Worm (Caenorhabditis elegans) whole organism, L2 larva: ENCODE data around the gene sqv-8.

Experiments
- C34F6.9 ChIP-seq: fragments of 150-350 bp; optimal IDR thresholded peaks from 2 replicates; lab custom pipeline; 2014; ENCODE audit warnings: missing biosample characterization, missing genetic modification characterization
- R02D3.7 ChIP-seq: fragments of 150-350 bp; optimal IDR thresholded peaks from 2 replicates; lab custom pipeline; 2014; ENCODE audit warnings: missing biosample characterization, missing genetic modification characterization
- Y55F3AM.14 ChIP-seq: fragments of 200-800 bp; sonication (Bioruptor generic); optimal IDR thresholded peaks from 2 replicates; lab custom pipeline; 2018; ENCODE audit warnings: mild to moderate bottlenecking, missing genetic modification characterization, missing compliant biosample characterization
- ZK546.5 ChIP-seq: sonication (generic microtip); optimal IDR thresholded peaks from 2 replicates; lab custom pipeline; 2017; ENCODE audit warnings: missing biosample characterization, missing genetic modification characterization
- alr-1 ChIP-seq: fragments of 150-350 bp; optimal IDR thresholded peaks from 2 replicates; lab custom pipeline; 2014; ENCODE audit warnings: missing biosample characterization, missing genetic modification characterization
- aly-2 ChIP-seq: fragments of 150-350 bp; optimal IDR thresholded peaks from 2 replicates; lab custom pipeline; 2014; ENCODE audit warnings: missing biosample characterization, missing genetic modification characterization
- blmp-1 ChIP-seq: sonication (generic microtip); optimal IDR thresholded peaks from 2 replicates; lab custom pipeline; 2017; ENCODE audit warnings: missing genetic modification characterization, mild to moderate bottlenecking, missing compliant biosample characterization, antibody characterized with exemption, moderate library complexity; ENCODE audit not compliant: insufficient read depth
- ceh-16 ChIP-seq: fragments of 150-350 bp; optimal IDR thresholded peaks from 2 replicates; lab custom pipeline; 2014; ENCODE audit warnings: missing biosample characterization, missing genetic modification characterization
- crh-2 ChIP-seq: sonication (generic microtip); optimal IDR thresholded peaks from 2 replicates; lab custom pipeline; 2017; ENCODE audit warnings: missing biosample characterization, missing genetic modification characterization
- dmd-4 ChIP-seq: sonication (generic microtip); optimal IDR thresholded peaks from 2 replicates; lab custom pipeline; 2017; ENCODE audit warnings: missing biosample characterization, missing genetic modification characterization
- fos-1 ChIP-seq: fragments of 150-350 bp; optimal IDR thresholded peaks from 2 replicates; lab custom pipeline; 2014; ENCODE audit warnings: missing biosample characterization, missing genetic modification characterization
- gmeb-1 ChIP-seq: fragments of 150-350 bp; optimal IDR thresholded peaks from 2 replicates; lab custom pipeline; 2014; ENCODE audit warnings: missing biosample characterization, missing genetic modification characterization
- lin-39 ChIP-seq: fragments of 150-350 bp; optimal IDR thresholded peaks from 2 replicates; lab custom pipeline; 2014; ENCODE audit warnings: missing biosample characterization, missing genetic modification reagents, missing genetic modification characterization
- lsy-2 ChIP-seq, 2 experiments: fragments of 150-350 bp in 1 of 2; sonication (generic microtip) in 1 of 2; optimal IDR thresholded peaks; 2 replicates each; lab custom pipeline; 2014 to 2017; ENCODE audit warnings: missing biosample characterization in 2 of 2, missing genetic modification characterization in 2 of 2
- mdl-1 ChIP-seq, 2 experiments: fragments of 150-350 bp in 1 of 2; sonication (generic microtip) in 1 of 2; optimal IDR thresholded peaks; 2 replicates each; lab custom pipeline; 2017; ENCODE audit warnings: missing biosample characterization in 2 of 2, missing genetic modification characterization in 2 of 2
- nhr-10 ChIP-seq: sonication (generic microtip); optimal IDR thresholded peaks from 2 replicates; lab custom pipeline; 2017; ENCODE audit warnings: missing biosample characterization, missing genetic modification characterization
- nhr-11 ChIP-seq: fragments of 150-350 bp; optimal IDR thresholded peaks from 2 replicates; lab custom pipeline; 2014; ENCODE audit warnings: missing biosample characterization, missing genetic modification characterization
- nhr-12 ChIP-seq: fragments of 150-350 bp; optimal IDR thresholded peaks from 2 replicates; lab custom pipeline; 2014; ENCODE audit warnings: missing biosample characterization, missing genetic modification characterization
- nhr-21 ChIP-seq: fragments of 150-350 bp; optimal IDR thresholded peaks from 2 replicates; lab custom pipeline; 2014; ENCODE audit warnings: missing biosample characterization, missing genetic modification characterization
- nhr-25 ChIP-seq: fragments of 150-350 bp; sonication (generic microtip); optimal IDR thresholded peaks from 3 replicates; lab custom pipeline; 2014; ENCODE audit warnings: missing biosample characterization, missing genetic modification characterization
- nhr-77 ChIP-seq: fragments of 150-350 bp; optimal IDR thresholded peaks from 2 replicates; lab custom pipeline; 2014; ENCODE audit warnings: missing biosample characterization, missing genetic modification characterization
- peb-1 ChIP-seq: fragments of 150-350 bp; optimal IDR thresholded peaks from 2 replicates; lab custom pipeline; 2014; ENCODE audit warnings: missing biosample characterization, missing genetic modification characterization
- sem-4 ChIP-seq: fragments of 150-350 bp; optimal IDR thresholded peaks from 2 replicates; lab custom pipeline; 2014; ENCODE audit warnings: missing biosample characterization, missing genetic modification reagents, missing genetic modification characterization
- sma-9 ChIP-seq, 2 experiments: fragments of 150-350 bp in 1 of 2; sonication (generic microtip) in 1 of 2; optimal IDR thresholded peaks; 2 replicates each; lab custom pipeline; 2014 to 2016; ENCODE audit warnings: missing genetic modification characterization in 2 of 2, mild to moderate bottlenecking in 1 of 2, missing biosample characterization in 1 of 2, missing compliant biosample characterization in 1 of 2, missing genetic modification reagents in 1 of 2, moderate library complexity in 1 of 2
- unc-39 ChIP-seq: fragments of 150-350 bp; optimal IDR thresholded peaks from 2 replicates; lab custom pipeline; 2014; ENCODE audit warnings: missing biosample characterization, missing genetic modification characterization
- unc-55 ChIP-seq: fragments of 150-350 bp; sonication (generic microtip); optimal IDR thresholded peaks from 3 replicates; lab custom pipeline; 2014; ENCODE audit warnings: missing biosample characterization, missing genetic modification reagents, missing genetic modification characterization
- unc-62 ChIP-seq: fragments of 150-350 bp; optimal IDR thresholded peaks from 2 replicates; lab custom pipeline; 2014; ENCODE audit warnings: missing biosample characterization, missing genetic modification reagents, missing genetic modification characterization
- zag-1 ChIP-seq: fragments of 150-350 bp; optimal IDR thresholded peaks from 2 replicates; lab custom pipeline; 2014; ENCODE audit warnings: missing biosample characterization, missing genetic modification characterization
- ztf-1 ChIP-seq: fragments of 200-800 bp; sonication (Bioruptor generic); conservative IDR thresholded peaks from 2 replicates; pipeline ENCODE4 v1.3.6; 2022; ENCODE audit warnings: missing genetic modification characterization, missing compliant biosample characterization
- ztf-11 ChIP-seq: sonication (generic microtip); optimal IDR thresholded peaks from 2 replicates; lab custom pipeline; 2017; ENCODE audit warnings: missing biosample characterization, missing genetic modification characterization
- ztf-4 ChIP-seq: fragments of 150-350 bp; optimal IDR thresholded peaks from 2 replicates; lab custom pipeline; 2014; ENCODE audit warnings: missing biosample characterization, missing genetic modification characterization

The sqv-8 gene

ce11 chrII:9605954-9606353 is 40.8 kb upstream of the sqv-8 start:
- TF ChIP-seq alr-1 (tag; lab: Kevin White, UChicago): no peak
- TF ChIP-seq Y55F3AM.14 (GFP tag; lab: Kevin White, UChicago): no peak
- TF ChIP-seq nhr-25 (tag; lab: Kevin White, UChicago): peak; percentile 57
- peak; percentile 54 for TF ChIP-seq nhr-21
- TF ChIP-seq nhr-77 (tag; lab: Kevin White, UChicago): no peak
- no peak for TF ChIP-seq gmeb-1 (tag; lab: Kevin White, UChicago)
- no peak for TF ChIP-seq ztf-4 (tag; lab: Kevin White, UChicago)
- peak; percentile 72 for TF ChIP-seq blmp-1 (tag; lab: Kevin White, UChicago)
- TF ChIP-seq mdl-1 (tag; optimal IDR thresholded peaks at IDR 0.05; lab: Kevin White, UChicago): peak in 1 of 2 experiments; percentile 4
- no peak for TF ChIP-seq nhr-11 (tag; lab: Kevin White, UChicago)
- TF ChIP-seq sma-9 (GFP tag; optimal IDR thresholded peaks at IDR 0.05; lab: Kevin White, UChicago): peak; percentile 87
- TF ChIP-seq sma-9 (tag; optimal IDR thresholded peaks at IDR 0.05; lab: Kevin White, UChicago): no peak
- no peak for TF ChIP-seq nhr-12 (tag; lab: Kevin White, UChicago)
- TF ChIP-seq C34F6.9 (tag; lab: Kevin White, UChicago): peak; percentile 6
- TF ChIP-seq ceh-16 (tag; lab: Kevin White, UChicago): peak; percentile 49

ce11 chrII:9606485-9607036 is 40.2 kb upstream of the sqv-8 start:
- TF ChIP-seq unc-55 (GFP tag; lab: Kevin White, UChicago): peak; percentile 72
- TF ChIP-seq nhr-10 (tag; lab: Kevin White, UChicago): no peak
- no peak for TF ChIP-seq nhr-11 (tag; lab: Kevin White, UChicago)
- TF ChIP-seq zag-1 (tag; lab: Kevin White, UChicago): no peak
- peak; percentile 39 for TF ChIP-seq C34F6.9 (tag; lab: Kevin White, UChicago)
- peak; percentile 30 for TF ChIP-seq crh-2 (tag; lab: Kevin White, UChicago)
- TF ChIP-seq mdl-1 (tag; optimal IDR thresholded peaks at IDR 0.05; lab: Kevin White, UChicago): peak in 1 of 2 experiments; percentile 12
- TF ChIP-seq, all 48 proteins: peak for 4

ce11 chrII:9607137-9607536 is 39.6 kb upstream of the sqv-8 start:
- TF ChIP-seq sma-9 (GFP tag; optimal IDR thresholded peaks at IDR 0.05; lab: Kevin White, UChicago) (peak; percentile 52), sma-9 (tag; optimal IDR thresholded peaks at IDR 0.05; lab: Kevin White, UChicago) (no peak), sem-4 (no peak), nhr-12 (tag; lab: Kevin White, UChicago) (no peak), peb-1 (tag; lab: Kevin White, UChicago) (no peak), nhr-21 (no peak), gmeb-1 (tag; lab: Kevin White, UChicago) (no peak), mdl-1 (tag; optimal IDR thresholded peaks at IDR 0.05; lab: Kevin White, UChicago) (no peak), ztf-4 (tag; lab: Kevin White, UChicago) (no peak)

DNA sequence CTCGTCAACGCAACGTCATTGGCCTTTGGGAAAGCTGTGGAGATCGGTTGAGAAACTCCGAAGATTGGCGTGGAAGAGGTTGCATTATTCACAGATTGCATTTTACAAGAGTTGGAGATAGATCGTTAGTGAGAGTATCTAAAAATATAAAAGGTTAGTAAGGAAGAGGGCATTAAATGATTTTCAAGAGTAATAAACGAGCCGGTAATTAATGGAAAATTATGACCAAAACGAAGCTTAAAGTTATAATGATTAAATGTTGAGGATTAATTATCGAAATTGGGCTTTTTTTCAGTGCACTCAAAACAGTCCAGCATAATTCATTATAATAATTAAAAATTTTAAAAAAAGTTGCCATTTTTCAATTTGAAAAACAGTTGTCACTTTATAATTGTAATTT is 37.5 kb upstream of the sqv-8 start, which contains the start of gene pap-2:
pap-2 (minus strand) TSS at position 101 of the 400 bp plus-strand sequence.
- TF ChIP-seq unc-39 (tag; lab: Kevin White, UChicago) (no peak), ztf-1 (GFP tag; lab: Robert Waterston, UW) (no peak), nhr-77 (tag; lab: Kevin White, UChicago) (no peak), aly-2 (tag; lab: Kevin White, UChicago) (no peak), blmp-1 (tag; lab: Kevin White, UChicago) (no peak), unc-55 (GFP tag; lab: Kevin White, UChicago) (no peak), sem-4 (no peak), zag-1 (tag; lab: Kevin White, UChicago) (no peak), fos-1 (tag; lab: Kevin White, UChicago) (no peak), nhr-10 (tag; lab: Kevin White, UChicago) (no peak), lin-39 (tag; lab: Kevin White, UChicago) (no peak), unc-62 (no peak), dmd-4 (tag; lab: Kevin White, UChicago) (no peak), peb-1 (tag; lab: Kevin White, UChicago) (no peak), nhr-11 (tag; lab: Kevin White, UChicago) (no peak), R02D3.7 (tag; lab: Kevin White, UChicago) (no peak), ztf-11 (no peak), nhr-12 (tag; lab: Kevin White, UChicago) (no peak), ZK546.5 (no peak)

- TF ChIP-seq nhr-77 (tag; lab: Kevin White, UChicago) (no peak), lsy-2 (tag; optimal IDR thresholded peaks at IDR 0.05; lab: Kevin White, UChicago) (no peak)
Observed at ce11 chrII:9611347-9611923, 35.3 kb upstream of the sqv-8 start, which contains the start of the genes T15H9.5 and T15H9.4. T15H9.5 (minus strand) TSS chrII:9611447. T15H9.4 (plus strand) TSS chrII:9611873.
